Worm (Caenorhabditis elegans): Measurements from ENCODE around the gene clec-49.

The clec-49 gene

DNA sequence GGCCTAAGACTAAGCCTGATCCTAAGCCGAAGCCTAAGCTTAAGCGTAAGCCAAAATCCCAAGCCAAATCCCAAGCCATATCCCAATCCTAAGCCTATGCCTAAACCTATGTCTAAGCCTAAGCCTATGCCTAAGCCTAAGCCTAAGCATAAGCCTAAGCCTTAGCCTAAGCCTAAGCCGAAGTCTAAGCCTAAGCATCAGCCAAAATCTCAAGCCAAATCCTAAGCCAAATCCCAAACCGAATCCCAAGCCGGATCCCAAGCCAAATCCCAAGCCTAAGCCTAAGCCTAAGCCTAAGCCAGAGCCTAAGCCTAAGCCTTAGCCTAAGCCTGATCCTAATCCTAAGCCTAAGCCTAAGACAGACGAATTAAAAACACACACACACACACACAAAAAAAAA is 3.9 kb downstream of the clec-49 start:
- TF ChIP-seq ceh-36 (tag; optimal IDR thresholded peaks at IDR 0.05) (peak; percentile 81), hmg-4 (GFP tag; optimal IDR thresholded peaks at IDR 0.05) (no peak)

DNA sequence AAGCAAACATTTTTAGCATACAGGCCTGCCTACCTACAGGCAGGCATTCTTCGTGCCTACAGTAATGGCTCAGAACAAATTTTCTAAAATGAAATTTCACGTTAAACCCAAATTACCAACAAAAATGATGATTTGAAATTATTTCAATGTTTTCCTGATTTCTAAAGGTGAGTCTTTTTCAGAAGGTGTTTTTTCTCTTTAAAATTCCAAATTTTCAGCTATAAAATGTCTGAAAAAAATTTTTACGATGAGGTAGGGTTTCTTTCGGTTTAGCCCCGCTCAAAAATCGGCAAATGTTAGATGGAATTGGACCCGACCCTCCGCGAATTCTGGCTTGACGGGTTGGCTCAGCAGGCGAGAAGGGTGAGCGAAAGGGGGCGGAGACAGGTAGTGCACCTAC is 5.2 kb downstream of the clec-49 start, which contains the start of gene W04E12.5:
TSS of gene W04E12.5 (plus strand) at position 301 of the 400 bp plus-strand sequence.
- TF ChIP-seq pes-1 (GFP tag; IDR thresholded peaks at IDR 0.05) (no peak), F13C5.2 (tag; optimal IDR thresholded peaks at IDR 0.05) (no peak), tbx-11 (GFP tag; IDR thresholded peaks at IDR 0.05) (no peak), ceh-13 (GFP tag; optimal IDR thresholded peaks at IDR 0.05) (no peak), tra-4 (tag; optimal IDR thresholded peaks at IDR 0.05) (no peak), hmbx-1 (tag; optimal IDR thresholded peaks at IDR 0.05) (no peak), tbx-37 (GFP tag; conservative IDR thresholded peaks at IDR 0.05) (no peak)

DNA sequence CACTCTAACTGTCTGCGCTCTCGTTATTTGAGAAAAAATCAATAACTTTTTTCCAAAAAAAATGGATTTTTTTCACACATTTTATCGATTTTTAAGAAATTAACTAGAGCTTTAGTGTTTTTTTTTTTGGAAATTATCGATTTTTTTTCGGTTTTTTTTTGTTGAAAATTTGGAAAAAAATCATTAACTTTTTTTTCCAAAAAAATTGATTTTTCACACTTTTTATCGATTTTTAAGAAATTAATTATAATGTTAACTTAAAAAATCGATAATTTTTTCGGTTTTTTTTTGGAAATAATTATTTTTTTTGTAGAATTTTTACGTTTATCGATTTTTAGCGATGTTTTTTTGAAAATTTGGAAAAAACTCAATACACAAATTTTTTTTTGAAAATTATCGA is 6.8 kb downstream of the clec-49 start:
- TF ChIP-seq tbx-11 (GFP tag; IDR thresholded peaks at IDR 0.05) (no peak), ets-7 (tag; optimal IDR thresholded peaks at IDR 0.05) (no peak), ceh-36 (tag; optimal IDR thresholded peaks at IDR 0.05) (no peak), B0310.2 (tag; optimal IDR thresholded peaks at IDR 0.05) (no peak), hnd-1 (tag; optimal IDR thresholded peaks at IDR 0.05) (no peak), tbx-37 (GFP tag; conservative IDR thresholded peaks at IDR 0.05) (no peak), aly-1 (tag; optimal IDR thresholded peaks at IDR 0.05) (no peak), tra-4 (tag; optimal IDR thresholded peaks at IDR 0.05) (no peak), scrt-1 (GFP tag; IDR thresholded peaks at IDR 0.05) (no peak), sea-1 (GFP tag; conservative IDR thresholded peaks at IDR 0.05) (no peak), pes-1 (GFP tag; IDR thresholded peaks at IDR 0.05) (no peak), ama-1 (optimal IDR thresholded peaks at IDR 0.05) (no peak), ceh-13 (GFP tag; optimal IDR thresholded peaks at IDR 0.05) (no peak), F13C5.2 (tag; optimal IDR thresholded peaks at IDR 0.05) (no peak), hmg-4 (GFP tag; optimal IDR thresholded peaks at IDR 0.05) (no peak), flt-1 (GFP tag; IDR thresholded peaks at IDR 0.05) (no peak), hmbx-1 (tag; optimal IDR thresholded peaks at IDR 0.05) (no peak)

DNA sequence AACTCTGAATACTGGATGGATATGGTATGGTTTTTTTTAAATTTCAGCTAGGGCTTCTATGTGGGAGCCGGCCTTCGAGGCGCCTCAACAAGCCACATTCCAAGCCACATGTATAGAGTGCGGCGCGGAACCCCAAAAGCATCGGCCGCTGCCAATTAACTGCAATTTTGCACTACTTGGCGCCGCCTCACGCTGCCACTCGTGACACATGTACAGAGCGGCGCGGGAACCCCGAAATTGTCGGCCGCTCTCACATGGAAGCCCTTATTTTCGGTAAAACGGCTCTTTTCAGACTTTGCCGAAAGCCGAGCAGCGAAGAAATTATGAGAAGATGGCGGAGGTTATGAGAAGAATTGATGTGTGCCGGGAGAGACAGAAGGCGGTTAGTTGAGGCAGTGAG is 7.2 kb downstream of the clec-49 start:
- TF ChIP-seq sea-1 (GFP tag; conservative IDR thresholded peaks at IDR 0.05) (0 out of 2 replicates have a peak, but pooled peaks have one; percentile 32), ets-7 (tag; optimal IDR thresholded peaks at IDR 0.05) (no peak), flt-1 (GFP tag; IDR thresholded peaks at IDR 0.05) (no peak), aly-1 (tag; optimal IDR thresholded peaks at IDR 0.05) (no peak), B0310.2 (tag; optimal IDR thresholded peaks at IDR 0.05) (no peak), scrt-1 (GFP tag; IDR thresholded peaks at IDR 0.05) (no peak), pes-1 (GFP tag; IDR thresholded peaks at IDR 0.05) (no peak)

ce11 chrV:19743305-19743704 is 7.7 kb downstream of the clec-49 start, which contains the start of gene W04E12.4:
Gene W04E12.4, plus strand, starts transcription at chrV:19743605.
- no peak for TF ChIP-seq tra-4 (tag; optimal IDR thresholded peaks at IDR 0.05)
- no peak for TF ChIP-seq hnd-1 (tag; optimal IDR thresholded peaks at IDR 0.05)
- no peak for TF ChIP-seq pes-1 (GFP tag; IDR thresholded peaks at IDR 0.05)
- no peak for TF ChIP-seq ama-1 (optimal IDR thresholded peaks at IDR 0.05)

- TF ChIP-seq F13C5.2 (tag; optimal IDR thresholded peaks at IDR 0.05) (no peak), pes-1 (GFP tag; IDR thresholded peaks at IDR 0.05) (no peak), hmg-4 (GFP tag; optimal IDR thresholded peaks at IDR 0.05) (no peak), hnd-1 (tag; optimal IDR thresholded peaks at IDR 0.05) (no peak), sea-1 (GFP tag; conservative IDR thresholded peaks at IDR 0.05) (no peak), tra-4 (tag; optimal IDR thresholded peaks at IDR 0.05) (no peak), ets-7 (tag; optimal IDR thresholded peaks at IDR 0.05) (no peak), B0310.2 (tag; optimal IDR thresholded peaks at IDR 0.05) (no peak), tbx-11 (GFP tag; IDR thresholded peaks at IDR 0.05) (no peak), tbx-37 (GFP tag; conservative IDR thresholded peaks at IDR 0.05) (no peak), ceh-13 (GFP tag; optimal IDR thresholded peaks at IDR 0.05) (no peak), ama-1 (optimal IDR thresholded peaks at IDR 0.05) (no peak), scrt-1 (GFP tag; IDR thresholded peaks at IDR 0.05) (no peak), hmbx-1 (tag; optimal IDR thresholded peaks at IDR 0.05) (no peak), aly-1 (tag; optimal IDR thresholded peaks at IDR 0.05) (no peak), flt-1 (GFP tag; IDR thresholded peaks at IDR 0.05) (no peak), ceh-36 (tag; optimal IDR thresholded peaks at IDR 0.05) (no peak)
These were observed 9.4 kb downstream of the clec-49 start, which contains the start of gene W04E12.3 for ce11 chrV:19741651-19742050. Gene W04E12.3, plus strand, starts transcription at chrV:19741951.

- TF ChIP-seq B0310.2 (tag; optimal IDR thresholded peaks at IDR 0.05) = no peak
- no peak for TF ChIP-seq ceh-13 (GFP tag; optimal IDR thresholded peaks at IDR 0.05)
- no peak for TF ChIP-seq hmbx-1 (tag; optimal IDR thresholded peaks at IDR 0.05)
- TF ChIP-seq F13C5.2 (tag; optimal IDR thresholded peaks at IDR 0.05) = no peak
- TF ChIP-seq aly-1 (tag; optimal IDR thresholded peaks at IDR 0.05) = no peak
- no peak for TF ChIP-seq tbx-11 (GFP tag; IDR thresholded peaks at IDR 0.05)
- TF ChIP-seq ama-1 (optimal IDR thresholded peaks at IDR 0.05) = no peak
- no peak for TF ChIP-seq hnd-1 (tag; optimal IDR thresholded peaks at IDR 0.05)
- TF ChIP-seq scrt-1 (GFP tag; IDR thresholded peaks at IDR 0.05) = no peak
- no peak for TF ChIP-seq flt-1 (GFP tag; IDR thresholded peaks at IDR 0.05)
- TF ChIP-seq hmg-4 (GFP tag; optimal IDR thresholded peaks at IDR 0.05) = no peak
- no peak for TF ChIP-seq ceh-36 (tag; optimal IDR thresholded peaks at IDR 0.05)
- no peak for TF ChIP-seq tbx-37 (GFP tag; conservative IDR thresholded peaks at IDR 0.05)
These were observed 10.0 kb downstream of the clec-49 start, which contains the start of gene W04E12.2 for ce11 chrV:19741034-19741433. Gene W04E12.2, minus strand, starts transcription at chrV:19741134.

ce11 chrV:19738117-19738516 is 12.9 kb downstream of the clec-49 start, which contains the start of gene fbxa-131:
Gene fbxa-131, plus strand, starts transcription at chrV:19738417.
- TF ChIP-seq flt-1 (GFP tag; IDR thresholded peaks at IDR 0.05) = no peak
- TF ChIP-seq tbx-11 (GFP tag; IDR thresholded peaks at IDR 0.05) = no peak
- TF ChIP-seq F13C5.2 (tag; optimal IDR thresholded peaks at IDR 0.05) = no peak
- no peak for TF ChIP-seq ceh-36 (tag; optimal IDR thresholded peaks at IDR 0.05)
- TF ChIP-seq ets-7 (tag; optimal IDR thresholded peaks at IDR 0.05) = no peak
- no peak for TF ChIP-seq ceh-13 (GFP tag; optimal IDR thresholded peaks at IDR 0.05)
- no peak for TF ChIP-seq hmbx-1 (tag; optimal IDR thresholded peaks at IDR 0.05)
- TF ChIP-seq scrt-1 (GFP tag; IDR thresholded peaks at IDR 0.05) = no peak
- TF ChIP-seq ama-1 (optimal IDR thresholded peaks at IDR 0.05) = no peak
- TF ChIP-seq hnd-1 (tag; optimal IDR thresholded peaks at IDR 0.05) = no peak

All from whole organism, early embryonic.